Fruit fly (Drosophila melanogaster): ENCODE data around the gene Osi5.

Osi5 gene

dm6 chr3R:6182511-6182910 is 44.8 kb upstream of the Osi5 start (continued):
- TF ChIP-seq nau (GFP tag; optimal IDR thresholded peaks at IDR 0.05) (peak; percentile 52), CG17385 (GFP tag; optimal IDR thresholded peaks at IDR 0.05) (peak; percentile 12), PHDP (tag; optimal IDR thresholded peaks at IDR 0.05) (peak; percentile 69), lab (GFP tag; optimal IDR thresholded peaks at IDR 0.05) (peak; percentile 74), CG4707 (GFP tag; optimal IDR thresholded peaks at IDR 0.05) (peak; percentile 28), CG15514 (GFP tag; optimal IDR thresholded peaks at IDR 0.05) (peak; percentile 26), kni (GFP tag; optimal IDR thresholded peaks at IDR 0.05) (peak; percentile 1), ATbp (GFP tag; optimal IDR thresholded peaks at IDR 0.05) (peak; percentile 71), CG7745 (tag; optimal IDR thresholded peaks at IDR 0.05) (no peak), CG11695 (GFP tag; IDR thresholded peaks at IDR 0.05) (peak; percentile 41; the same call in 1 of the 3 replicates), ham (GFP tag; IDR thresholded peaks at IDR 0.05) (no peak), CG31441 (GFP tag; IDR thresholded peaks at IDR 0.05) (peak; percentile 33; the same call in 1 of the 2 replicates), CG1603 (tag; optimal IDR thresholded peaks at IDR 0.05) (peak; percentile 35), ci (GFP tag; IDR thresholded peaks at IDR 0.05) (peak; percentile 61; the same call in 1 of the 3 replicates), Fer3 (tag; optimal IDR thresholded peaks at IDR 0.05) (peak; percentile 15), pita (GFP tag; optimal IDR thresholded peaks at IDR 0.05) (no peak), CG12071 (GFP tag; optimal IDR thresholded peaks at IDR 0.05) (peak; percentile 42), sc (optimal IDR thresholded peaks at IDR 0.05) (no peak), sc (GFP tag; optimal IDR thresholded peaks at IDR 0.05) (peak; percentile 21), kay (GFP tag; optimal IDR thresholded peaks at IDR 0.05) (no peak), danr (GFP tag; IDR thresholded peaks at IDR 0.05) (no peak), CG32772 (GFP tag; IDR thresholded peaks at IDR 0.05) (no peak), CG10565 (GFP tag; optimal IDR thresholded peaks at IDR 0.05) (no peak), Nf-YB (GFP tag; optimal IDR thresholded peaks at IDR 0.05) (peak; percentile 7), CG10209 (GFP tag; optimal IDR thresholded peaks at IDR 0.05) (peak; percentile 26), CG2202 (tag; optimal IDR thresholded peaks at IDR 0.05) (peak; percentile 13), CG2116 (GFP tag; optimal IDR thresholded peaks at IDR 0.05) (no peak), kah (GFP tag; optimal IDR thresholded peaks at IDR 0.05) (peak; percentile 4), CG18011 (GFP tag; optimal IDR thresholded peaks at IDR 0.05) (no peak), dmrt99B (tag; optimal IDR thresholded peaks at IDR 0.05) (peak; percentile 10), dmrt11E (tag; optimal IDR thresholded peaks at IDR 0.05) (no peak), MTF-1 (GFP tag; optimal IDR thresholded peaks at IDR 0.05; ENCODE audit: borderline replicate concordance) (peak; percentile 50), CG2678 (tag; optimal IDR thresholded peaks at IDR 0.05) (peak; percentile 57), dpn (GFP tag; optimal IDR thresholded peaks at IDR 0.05) (peak in 1 of 2 experiments; percentile 16), odd (GFP tag; optimal IDR thresholded peaks at IDR 0.05) (peak; percentile 29), CG2875 (GFP tag; optimal IDR thresholded peaks at IDR 0.05) (peak; percentile 46), onecut (GFP tag; IDR thresholded peaks at IDR 0.05) (peak; percentile 50), unc-4 (GFP tag; IDR thresholded peaks at IDR 0.05; ENCODE audit: partially characterized antibody) (no peak), sd (tag; optimal IDR thresholded peaks at IDR 0.05) (no peak), CG14014 (GFP tag; IDR thresholded peaks at IDR 0.05) (peak; percentile 46; the same call in 1 of the 2 replicates), CG8944 (GFP tag; optimal IDR thresholded peaks at IDR 0.05) (no peak), stwl (tag; optimal IDR thresholded peaks at IDR 0.05) (no peak), CG6813 (GFP tag; optimal IDR thresholded peaks at IDR 0.05) (peak; percentile 41), bbx (GFP tag; IDR thresholded peaks at IDR 0.05; ENCODE audit: partially characterized antibody) (no peak)

All from whole organism, embryonic.